Fruit fly (Drosophila melanogaster) whole organism, larva: ENCODE measurements around the gene CG5892.

Experiments used
- noc ChIP-seq: fragments of 200-800 bp; sonication (Bioruptor generic); optimal IDR thresholded peaks from 3 replicates; lab custom pipeline; 2019; ENCODE audit warnings: missing biosample characterization, mild to moderate bottlenecking, missing genetic modification characterization, moderate library complexity

CG5892 gene

DNA sequence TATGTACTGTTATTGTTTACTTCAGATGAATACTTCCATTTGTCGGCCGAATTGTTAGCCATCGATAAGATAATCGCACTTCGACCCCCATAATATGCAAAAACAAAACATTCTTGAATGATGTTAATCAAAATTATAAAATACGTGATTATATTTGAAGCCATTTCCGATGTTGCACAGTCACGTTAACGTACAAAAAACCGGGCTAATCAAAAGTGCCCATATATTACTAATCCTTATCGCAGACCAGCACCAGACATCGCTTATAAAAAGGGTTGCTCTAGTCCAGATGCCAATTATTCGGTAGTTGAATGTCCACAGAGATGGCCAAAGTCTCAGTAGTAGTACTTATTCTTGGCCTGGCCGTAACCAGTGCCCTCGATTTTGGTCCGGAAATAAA, at the start of gene CG5892:
TSS of gene CG5892 (plus strand) at position 301 of the 400 bp plus-strand sequence.
- no peak for TF ChIP-seq noc (tag; lab: Kevin White, UChicago)

DNA sequence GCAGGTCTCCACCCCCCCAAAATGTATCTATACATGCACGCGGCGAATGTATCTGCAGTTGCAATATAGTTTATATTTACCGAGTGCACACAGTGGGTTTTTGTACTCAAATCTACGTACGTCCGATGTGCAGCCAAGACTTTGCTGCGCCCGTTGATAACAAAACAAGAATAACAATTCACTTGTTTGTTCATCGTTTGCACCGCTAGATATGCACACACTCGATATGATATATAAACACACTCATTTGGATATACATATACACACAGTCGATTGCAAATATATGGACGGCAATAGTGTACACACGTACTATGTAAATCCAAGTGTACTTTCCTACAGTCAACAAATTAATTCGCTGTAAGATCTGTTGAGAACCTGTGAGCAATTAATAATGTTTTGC, 48.7 kb upstream of the CG5892 start:
- TF ChIP-seq noc (tag; lab: Kevin White, UChicago), result no peak

DNA sequence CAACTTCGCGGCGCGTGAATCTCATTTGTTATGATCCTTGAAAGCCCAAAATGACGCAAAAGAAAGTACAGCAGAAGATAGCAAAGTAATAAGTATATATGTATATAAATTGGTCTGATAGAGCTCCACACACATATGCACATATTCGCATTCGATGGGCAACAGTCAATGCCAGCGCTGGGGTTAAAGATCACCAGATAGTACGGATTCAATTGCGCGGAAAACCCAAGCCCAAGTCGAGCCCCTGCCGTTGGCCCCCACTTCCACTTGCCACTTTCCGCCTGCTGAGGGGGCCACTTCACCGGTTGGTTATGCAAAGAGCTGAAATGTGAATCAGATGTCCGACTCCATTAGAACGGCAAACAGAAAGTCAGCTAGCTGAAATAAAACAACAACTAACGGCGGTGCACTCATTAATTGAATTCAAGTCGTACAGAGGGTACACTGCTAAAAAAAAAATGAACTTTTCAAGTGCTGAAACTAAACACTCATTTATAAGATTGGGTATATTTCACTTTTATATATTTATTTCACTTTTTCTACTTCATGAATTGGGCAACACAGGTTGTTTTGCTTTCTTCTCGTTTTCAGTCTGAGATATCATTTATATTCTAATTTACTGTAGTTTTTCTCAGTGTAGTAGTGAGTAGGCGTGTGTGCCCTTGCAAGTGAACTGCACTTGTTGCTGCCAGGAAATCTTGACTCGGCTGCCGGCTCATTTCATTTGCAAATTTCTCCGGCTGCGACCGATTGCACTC, 47.0 kb upstream of the CG5892 start:
- TF ChIP-seq noc (tag; lab: Kevin White, UChicago), result no peak

DNA sequence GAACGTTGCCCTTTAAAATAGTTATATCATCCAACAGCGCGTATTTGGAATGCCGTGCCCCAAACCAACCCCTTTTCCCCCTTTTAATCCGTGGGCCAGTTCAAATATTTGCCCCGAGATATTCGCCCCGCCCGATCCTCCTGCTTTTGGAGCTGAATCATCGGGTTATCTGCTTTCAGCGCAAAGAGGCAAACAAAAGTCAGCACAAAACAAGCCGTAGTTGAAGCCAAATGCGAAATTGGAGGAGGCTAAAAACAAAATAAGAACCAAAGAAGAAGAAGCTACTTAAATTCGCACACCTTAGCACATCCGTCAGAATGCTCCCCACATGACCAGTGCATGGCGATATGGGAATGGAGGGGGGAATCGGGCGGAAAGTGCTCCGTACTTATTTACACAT, 44.9 kb upstream of the CG5892 start:
- TF ChIP-seq noc (tag; lab: Kevin White, UChicago), result no peak

DNA sequence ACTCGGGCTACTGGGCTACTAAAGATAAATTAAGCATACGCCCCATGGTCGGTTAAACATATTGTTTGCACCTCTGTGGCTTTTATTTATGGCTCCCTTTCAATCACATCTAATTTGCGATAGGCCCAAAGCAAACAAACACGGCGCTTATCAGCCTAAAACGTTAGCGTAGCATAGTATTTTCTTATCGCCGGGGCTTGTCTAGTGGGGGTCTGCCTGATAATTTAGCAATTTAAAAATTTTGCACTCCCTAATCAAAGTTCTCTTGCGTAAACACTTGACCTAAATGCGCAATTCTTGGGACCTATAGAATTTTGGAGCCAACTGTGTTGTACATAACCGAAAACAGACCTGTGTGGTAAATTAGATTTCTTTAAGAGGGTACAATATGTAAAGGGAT, 44.3 kb upstream of the CG5892 start:
- TF ChIP-seq noc (tag; lab: Kevin White, UChicago), result peak; percentile 69

DNA sequence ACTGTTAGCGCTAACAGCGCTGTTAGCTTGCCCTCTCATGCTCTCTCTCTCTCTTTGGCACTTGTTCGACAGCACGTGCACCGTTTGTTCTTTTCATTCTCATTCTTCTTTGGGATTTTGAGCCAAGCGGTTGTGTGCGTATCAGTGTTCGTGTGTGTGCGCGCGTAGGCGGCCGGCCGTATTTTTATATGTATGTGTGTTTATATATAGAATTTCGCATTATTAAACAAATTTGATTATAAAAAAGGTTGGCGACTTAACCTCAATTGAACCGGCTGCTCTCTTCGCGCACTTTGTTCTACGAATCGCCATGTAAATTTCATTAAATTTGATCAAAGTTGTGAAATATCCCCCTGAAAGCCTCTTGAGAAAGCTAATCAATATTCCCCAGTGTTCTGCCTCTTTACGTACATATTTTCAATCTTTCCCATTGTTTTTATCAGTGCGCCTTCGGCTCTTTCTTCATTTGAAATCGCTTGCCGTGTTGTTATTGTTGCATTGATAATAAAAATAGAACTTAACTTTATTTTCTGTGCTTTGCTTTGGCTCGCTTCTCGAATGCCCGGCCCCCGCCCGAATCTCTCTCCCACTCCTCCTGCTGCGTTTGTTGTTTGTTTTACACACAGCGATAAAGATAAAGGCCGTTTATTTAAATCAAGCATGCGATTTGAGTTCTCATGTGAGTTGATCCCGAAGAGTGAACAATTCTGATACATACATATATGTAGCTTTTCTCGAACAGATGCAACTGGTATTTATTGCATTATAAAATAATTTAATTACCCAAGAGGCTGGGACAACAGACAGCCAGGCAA, 43.1 kb upstream of the CG5892 start:
- peak; percentile 6 for TF ChIP-seq noc (tag; lab: Kevin White, UChicago)

DNA sequence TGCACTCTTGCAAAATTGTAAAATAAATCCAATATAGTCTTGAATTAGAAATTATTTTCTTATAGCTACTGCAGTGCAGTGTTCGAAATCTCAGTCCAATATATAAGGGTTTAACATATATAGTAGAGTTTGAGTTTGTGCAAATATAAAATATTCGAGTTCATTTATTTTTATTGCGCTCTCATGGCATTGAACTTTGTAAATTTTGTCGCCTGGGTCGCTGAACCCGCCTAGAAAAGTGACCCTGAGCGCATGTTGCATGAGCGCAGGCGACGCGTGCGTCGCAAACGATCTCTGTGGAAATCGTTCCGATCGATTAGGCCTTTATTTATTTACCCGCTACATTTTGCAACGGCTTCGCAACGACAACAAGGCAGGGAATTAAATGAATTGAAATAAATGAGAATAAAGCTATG, 42.5 kb upstream of the CG5892 start:
- TF ChIP-seq noc (tag; lab: Kevin White, UChicago), result no peak

DNA sequence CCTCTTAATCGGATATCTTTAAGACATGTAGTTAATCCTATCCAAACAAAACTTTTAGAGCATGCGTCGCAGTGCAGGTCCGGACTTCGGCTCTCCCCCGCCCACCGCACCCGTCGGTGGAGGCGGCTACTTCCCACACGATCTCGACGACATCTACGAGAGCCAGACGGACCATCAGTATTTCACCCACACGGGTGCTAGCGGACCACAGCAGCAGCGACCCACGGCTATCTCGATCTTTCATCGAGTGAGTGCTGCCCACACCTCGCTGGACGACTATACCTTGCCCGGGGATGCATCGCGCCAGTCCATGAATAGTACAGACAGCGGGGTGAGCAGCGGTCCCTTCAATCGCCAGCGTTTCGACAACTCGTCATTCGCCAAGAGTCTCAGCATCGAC, 40.8 kb upstream of the CG5892 start:
- no peak for TF ChIP-seq noc (tag; lab: Kevin White, UChicago)

DNA sequence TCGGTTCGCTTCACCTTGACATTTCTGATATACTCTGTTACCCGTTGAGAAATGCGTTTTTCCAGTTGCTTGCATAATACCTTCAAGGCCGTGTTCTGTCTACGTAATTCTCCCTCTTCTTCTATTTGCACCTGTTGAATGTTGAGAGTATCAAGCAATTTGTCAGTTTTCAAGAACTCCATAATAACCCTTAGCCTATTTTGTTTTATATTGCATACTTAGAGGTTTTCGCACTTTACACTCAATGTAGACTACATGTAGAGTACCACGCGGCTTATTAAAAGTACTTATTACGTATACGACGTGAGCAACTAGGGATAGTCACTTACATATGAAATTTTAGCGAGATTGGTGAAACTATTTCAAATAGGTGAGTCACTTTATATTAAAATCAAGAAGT, 39.3 kb upstream of the CG5892 start:
- no peak for TF ChIP-seq noc (tag; lab: Kevin White, UChicago)

DNA sequence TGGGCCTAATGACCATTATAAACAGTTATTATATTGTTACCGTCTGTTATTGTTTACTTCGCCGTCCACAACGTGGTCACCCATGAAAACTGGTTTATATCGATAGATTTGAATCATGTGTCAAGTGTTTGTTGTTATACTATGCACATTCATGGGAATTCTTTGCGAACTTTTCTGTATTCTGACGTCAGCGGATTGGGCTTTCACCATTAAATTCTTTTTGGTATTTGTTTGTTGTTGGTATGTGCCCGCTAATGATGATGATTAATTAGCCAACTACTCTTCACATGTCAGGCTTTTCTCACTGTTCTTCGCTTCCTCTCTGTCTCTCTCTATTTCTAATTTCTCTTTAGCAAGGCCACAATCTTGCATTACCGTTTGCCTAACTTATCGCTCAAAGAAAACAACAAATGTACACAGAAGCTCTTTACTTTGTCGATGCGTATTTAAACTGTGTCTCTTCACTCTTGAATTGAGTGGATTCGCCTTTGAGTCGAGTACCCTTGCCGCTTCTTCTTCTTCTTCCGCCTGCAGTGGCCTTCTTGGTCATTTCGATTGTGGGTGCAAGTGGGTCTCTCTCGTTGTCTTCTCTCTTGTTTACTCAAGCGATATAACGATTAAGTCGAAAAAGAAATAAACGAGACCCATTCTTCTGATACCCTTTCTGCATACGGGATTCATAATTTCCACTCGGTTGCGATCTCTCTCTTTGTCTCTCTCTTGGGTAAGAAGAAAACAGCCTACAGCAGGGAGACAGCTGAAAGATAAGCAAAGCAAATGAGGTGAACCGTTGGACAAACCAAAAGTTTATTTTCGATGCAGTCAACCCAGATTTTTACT, 38.5 kb upstream of the CG5892 start:
- TF ChIP-seq noc (tag; lab: Kevin White, UChicago), result no peak

DNA sequence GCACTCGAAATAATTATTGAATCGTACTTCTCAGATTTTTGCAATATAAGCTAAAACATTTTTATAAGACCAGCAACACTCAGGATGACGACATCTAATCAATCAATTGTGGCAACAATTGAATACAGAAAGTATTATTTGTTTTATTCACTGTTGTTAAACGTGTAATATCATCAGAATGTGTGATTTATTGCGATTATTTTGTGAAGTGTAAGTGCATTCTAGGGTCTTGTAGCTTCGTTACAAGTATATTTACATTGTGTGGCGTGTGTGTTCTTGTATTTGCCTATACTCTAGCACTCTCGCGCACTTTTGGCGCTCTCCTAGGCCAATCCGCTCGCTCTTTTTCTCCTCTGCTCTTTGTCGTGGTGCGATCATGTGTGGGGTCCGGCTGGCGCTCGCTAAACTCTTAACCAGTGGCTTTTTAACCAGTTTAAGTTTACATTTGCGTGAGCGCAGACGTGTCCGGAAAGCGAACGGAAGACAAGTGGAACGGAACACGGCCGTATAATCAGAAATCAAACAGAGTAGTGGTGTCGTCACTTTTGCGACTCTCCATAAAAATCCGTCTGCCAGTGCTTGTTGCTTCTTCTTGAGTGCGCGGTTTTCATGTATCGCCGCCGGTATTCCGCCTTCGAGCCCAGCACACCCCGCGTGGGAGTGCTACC, 37.8 kb upstream of the CG5892 start:
- TF ChIP-seq noc (tag; lab: Kevin White, UChicago), result peak; percentile 12

DNA sequence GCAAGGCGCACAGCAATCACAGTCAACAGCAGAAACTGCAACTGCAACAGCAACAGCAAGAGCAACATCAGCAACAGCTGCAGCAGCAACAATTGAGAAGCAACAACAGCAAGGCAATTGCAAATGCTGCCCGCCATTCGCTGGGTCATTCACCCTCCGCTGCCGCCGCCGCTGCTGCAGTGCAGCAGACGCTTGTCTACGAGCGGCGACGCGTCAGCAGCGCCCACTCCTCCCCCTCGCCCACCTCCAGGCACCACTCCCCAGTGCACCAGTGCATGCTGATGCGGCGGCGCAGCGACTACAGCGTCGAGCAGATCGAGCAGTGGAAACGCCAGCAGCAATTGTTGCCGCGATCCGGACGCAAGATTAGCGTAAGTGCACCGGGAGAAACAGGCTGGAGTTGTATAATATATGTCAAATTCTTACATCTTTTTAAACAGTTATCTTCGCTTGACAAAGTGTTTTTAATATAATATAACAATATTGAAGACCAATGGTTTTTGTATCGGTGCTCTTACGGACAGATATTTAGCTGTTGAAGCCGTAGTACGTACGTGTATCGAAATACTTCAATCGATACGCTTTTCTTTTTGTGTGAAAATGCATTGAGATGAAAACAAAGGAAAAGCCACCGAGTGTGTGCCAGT, 36.6 kb upstream of the CG5892 start:
- no peak for TF ChIP-seq noc (tag; lab: Kevin White, UChicago)

DNA sequence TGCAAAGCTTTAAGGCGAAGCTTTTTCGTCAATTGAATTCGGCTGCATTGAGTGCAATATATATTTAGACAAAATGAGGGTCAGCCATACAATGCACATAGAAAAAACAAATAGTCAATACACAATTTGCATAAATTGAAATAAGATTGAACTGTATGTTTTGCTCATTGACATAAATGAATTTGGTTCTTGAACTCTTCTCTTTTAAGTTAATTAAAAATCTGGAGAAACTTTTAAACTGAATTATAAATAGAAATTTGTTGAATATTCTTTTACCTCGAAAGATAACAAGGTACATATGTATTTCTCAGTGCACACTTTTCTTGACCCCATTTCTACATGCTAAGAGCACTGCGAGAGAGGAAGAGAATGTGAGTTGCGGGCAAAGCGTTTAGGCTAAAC, 36.1 kb upstream of the CG5892 start:
- no peak for TF ChIP-seq noc (tag; lab: Kevin White, UChicago)

DNA sequence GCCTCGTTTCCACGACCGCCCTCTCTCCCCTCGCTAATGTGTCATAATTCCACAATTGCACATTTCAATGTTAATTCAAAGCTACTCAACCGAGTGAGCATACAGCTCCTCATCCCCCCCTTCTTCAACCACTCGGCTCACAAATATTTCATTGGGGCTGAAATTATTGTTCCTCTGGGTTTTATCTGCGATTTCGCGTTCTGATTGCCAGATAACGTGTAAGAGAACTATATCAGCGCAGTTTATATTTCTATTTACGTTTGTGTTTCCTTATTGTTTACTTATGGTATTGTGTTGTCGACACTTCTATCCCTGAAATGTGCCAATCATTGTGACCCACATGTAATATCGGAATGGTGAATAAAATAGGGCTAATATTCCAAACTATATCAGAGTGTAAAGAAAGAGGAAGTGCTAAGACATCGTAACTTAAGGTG, 35.6 kb upstream of the CG5892 start:
- no peak for TF ChIP-seq noc (tag; lab: Kevin White, UChicago)

DNA sequence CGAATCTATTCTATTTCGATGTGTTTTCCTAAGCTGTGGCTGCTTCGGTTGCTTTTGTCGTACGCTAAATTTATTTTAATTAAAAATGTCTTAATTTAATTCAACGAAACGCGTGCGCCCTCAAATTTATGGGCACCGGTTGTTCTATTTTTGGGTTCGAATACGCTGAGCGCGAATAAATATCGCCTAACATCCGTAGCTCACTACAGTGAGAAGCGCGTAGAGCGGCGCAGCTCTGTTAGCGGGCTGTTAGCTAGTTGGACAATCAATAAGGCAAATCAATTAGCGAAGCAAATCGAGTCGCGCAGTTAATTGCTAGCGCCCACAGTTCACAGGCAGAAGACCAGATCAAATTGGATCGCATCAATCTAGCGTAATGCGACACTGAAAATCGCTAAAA, 32.3 kb upstream of the CG5892 start:
- no peak for TF ChIP-seq noc (tag; lab: Kevin White, UChicago)
